Worm (Caenorhabditis elegans) whole organism, L1 larva: Measurements from ENCODE around the gene nmat-1.
A peak's percentile ranks its signal among the peaks of the same experiment; 100 is the strongest.

Experiments
- C34B4.2 ChIP-seq: sonication (generic microtip); optimal IDR thresholded peaks from 2 replicates; lab custom pipeline; 2017; ENCODE audit warnings: mild to moderate bottlenecking, missing genetic modification characterization, missing compliant biosample characterization
- Y116A8C.19 ChIP-seq: sonication (generic microtip); optimal IDR thresholded peaks from 2 replicates; lab custom pipeline; 2016; ENCODE audit warnings: missing compliant biosample characterization, missing genetic modification characterization, borderline replicate concordance
- alr-1 ChIP-seq: fragments of 200-800 bp; sonication (Bioruptor generic); optimal IDR thresholded peaks from 2 replicates; lab custom pipeline; 2018; ENCODE audit warnings: borderline replicate concordance, mild to moderate bottlenecking, missing genetic modification characterization, missing compliant biosample characterization
- aly-2 ChIP-seq: fragments of 150-350 bp; optimal IDR thresholded peaks from 2 replicates; lab custom pipeline; 2014; ENCODE audit warnings: missing biosample characterization, missing genetic modification characterization
- blmp-1 ChIP-seq: fragments of 150-350 bp; optimal IDR thresholded peaks from 2 replicates; lab custom pipeline; 2014; ENCODE audit warnings: missing biosample characterization, missing genetic modification characterization
- ceh-82 ChIP-seq, 3 experiments: fragments of 150-350 bp in 1 of 3; sonication (generic microtip) in 2 of 3; optimal IDR thresholded peaks; 2 replicates each; lab custom pipeline; 2014 to 2017; ENCODE audit warnings: missing biosample characterization in 3 of 3, missing genetic modification characterization in 3 of 3
- ceh-88 ChIP-seq: fragments of 200-800 bp; sonication (Bioruptor generic); IDR thresholded peaks from 2 replicates; pipeline ENCODE4 v1.3.6; 2022; ENCODE audit warnings: missing genetic modification characterization, missing compliant biosample characterization
- ceh-90 ChIP-seq: sonication (generic microtip); optimal IDR thresholded peaks from 2 replicates; lab custom pipeline; 2016; ENCODE audit warnings: missing genetic modification characterization, missing compliant biosample characterization
- dsc-1 ChIP-seq: sonication (generic microtip); optimal IDR thresholded peaks from 2 replicates; lab custom pipeline; 2016; ENCODE audit warnings: mild to moderate bottlenecking, missing genetic modification characterization, missing compliant biosample characterization
- efl-1 ChIP-seq, 4 experiments: fragments of 150-350 bp; optimal IDR thresholded peaks in 3 of 4; peaks in 1 of 4; 1 replicate in 1 of 4; 2 replicates in 3 of 4; lab custom pipeline; 2014; ENCODE audit warnings: missing biosample characterization in 2 of 4, missing genetic modification characterization in 2 of 4, missing genetic modification reagents in 2 of 4
- egl-27 ChIP-seq, 2 experiments: fragments of 150-350 bp in 1 of 2; sonication (generic microtip); optimal IDR thresholded peaks; 3 replicates each; lab custom pipeline; 2017 to 2018; ENCODE audit warnings: missing biosample characterization in 2 of 2, missing genetic modification characterization in 2 of 2, missing genetic modification reagents in 2 of 2
- elt-2 ChIP-seq: sonication (generic microtip); optimal IDR thresholded peaks from 2 replicates; lab custom pipeline; 2016; ENCODE audit warnings: missing genetic modification characterization, mild to moderate bottlenecking, inconsistent platforms, missing compliant biosample characterization, missing genetic modification reagents
- elt-3 ChIP-seq, 6 experiments: fragments of 150-350 bp in 1 of 6; sonication (generic microtip); optimal IDR thresholded peaks; 2 replicates each; lab custom pipeline; 2017 to 2018; ENCODE audit warnings: missing biosample characterization in 6 of 6, missing genetic modification characterization in 6 of 6, inconsistent platforms in 1 of 6
- fkh-10 ChIP-seq: sonication (generic microtip); optimal IDR thresholded peaks from 2 replicates; lab custom pipeline; 2017; ENCODE audit warnings: missing biosample characterization, missing genetic modification reagents, missing genetic modification characterization
- fkh-4 ChIP-seq: sonication (generic microtip); optimal IDR thresholded peaks from 2 replicates; lab custom pipeline; 2016; ENCODE audit warnings: missing compliant biosample characterization, missing genetic modification characterization, borderline replicate concordance
- fkh-8 ChIP-seq: sonication (generic microtip); optimal IDR thresholded peaks from 2 replicates; lab custom pipeline; 2016; ENCODE audit warnings: mild to moderate bottlenecking, missing genetic modification characterization, missing compliant biosample characterization
- fos-1 ChIP-seq: fragments of 150-350 bp; optimal IDR thresholded peaks from 2 replicates; lab custom pipeline; 2014; ENCODE audit warnings: missing biosample characterization, missing genetic modification characterization
- grh-1 ChIP-seq: fragments of 200-800 bp; sonication (Bioruptor generic); IDR thresholded peaks from 2 replicates; pipeline ENCODE4 v1.3.6; 2022; ENCODE audit warnings: missing genetic modification reagents, missing genetic modification characterization, missing compliant biosample characterization
- irx-1 ChIP-seq: sonication (generic microtip); optimal IDR thresholded peaks from 2 replicates; lab custom pipeline; 2016; ENCODE audit warnings: missing genetic modification characterization, missing compliant biosample characterization
- jun-1 ChIP-seq: fragments of 150-350 bp; optimal IDR thresholded peaks from 2 replicates; lab custom pipeline; 2014; ENCODE audit warnings: missing biosample characterization, missing genetic modification reagents, missing genetic modification characterization
- lin-13 ChIP-seq: fragments of 150-350 bp; optimal IDR thresholded peaks from 2 replicates; lab custom pipeline; 2014; ENCODE audit warnings: missing biosample characterization, missing genetic modification reagents, missing genetic modification characterization
- lin-14 ChIP-seq: fragments of 200-800 bp; sonication (Bioruptor generic); optimal IDR thresholded peaks from 2 replicates; lab custom pipeline; 2018; ENCODE audit warnings: mild to moderate bottlenecking, missing genetic modification characterization, moderate library complexity, missing compliant biosample characterization
- lin-15B ChIP-seq: fragments of 150-350 bp; sonication (generic microtip); optimal IDR thresholded peaks from 3 replicates; lab custom pipeline; 2014; ENCODE audit warnings: missing biosample characterization, missing genetic modification characterization
- lin-35 ChIP-seq, 2 experiments: fragments of 150-350 bp; optimal IDR thresholded peaks; 2 replicates each; lab custom pipeline; 2014; ENCODE audit warnings: missing biosample characterization in 2 of 2, missing genetic modification characterization in 2 of 2, missing genetic modification reagents in 2 of 2
- lin-39 ChIP-seq: fragments of 150-350 bp; optimal IDR thresholded peaks from 2 replicates; lab custom pipeline; 2014; ENCODE audit warnings: missing biosample characterization, missing genetic modification reagents, missing genetic modification characterization
- lsy-2 ChIP-seq, 2 experiments: fragments of 150-350 bp; optimal IDR thresholded peaks; 2 replicates each; lab custom pipeline; 2014; ENCODE audit warnings: missing biosample characterization in 2 of 2, missing genetic modification characterization in 2 of 2
- mdl-1 ChIP-seq, 2 experiments: fragments of 150-350 bp; optimal IDR thresholded peaks; 2 replicates each; lab custom pipeline; 2014 to 2017; ENCODE audit warnings: missing biosample characterization in 2 of 2, missing genetic modification characterization in 2 of 2, inconsistent platforms in 1 of 2
- mep-1 ChIP-seq: fragments of 150-350 bp; optimal IDR thresholded peaks from 2 replicates; lab custom pipeline; 2014; ENCODE audit warnings: missing biosample characterization, missing genetic modification characterization
- nhr-12 ChIP-seq: sonication (generic microtip); optimal IDR thresholded peaks from 2 replicates; lab custom pipeline; 2017; ENCODE audit warnings: missing biosample characterization, missing genetic modification characterization
- nhr-237 ChIP-seq: fragments of 150-350 bp; optimal IDR thresholded peaks from 2 replicates; lab custom pipeline; 2014; ENCODE audit warnings: missing biosample characterization, missing genetic modification characterization
- nhr-28 ChIP-seq: fragments of 150-350 bp; optimal IDR thresholded peaks from 2 replicates; lab custom pipeline; 2014; ENCODE audit warnings: missing biosample characterization, missing genetic modification characterization
- nhr-47 ChIP-seq: sonication (generic microtip); optimal IDR thresholded peaks from 2 replicates; lab custom pipeline; 2016; ENCODE audit warnings: mild to moderate bottlenecking, missing genetic modification characterization, moderate library complexity, missing compliant biosample characterization
- nhr-76 ChIP-seq: sonication (generic microtip); optimal IDR thresholded peaks from 2 replicates; lab custom pipeline; 2017; ENCODE audit warnings: missing biosample characterization, missing genetic modification characterization
- nhr-77 ChIP-seq: fragments of 150-350 bp; optimal IDR thresholded peaks from 2 replicates; lab custom pipeline; 2014; ENCODE audit warnings: missing biosample characterization, missing genetic modification characterization
- nhr-84 ChIP-seq: sonication (generic microtip); optimal IDR thresholded peaks from 2 replicates; lab custom pipeline; 2017; ENCODE audit warnings: missing biosample characterization, missing genetic modification characterization
- nhr-85 ChIP-seq: sonication (generic microtip); peaks from one replicate; lab custom pipeline; 2016; ENCODE audit warnings: missing genetic modification characterization, inconsistent platforms, missing compliant biosample characterization
- nhr-90 ChIP-seq: sonication (generic microtip); optimal IDR thresholded peaks from 2 replicates; lab custom pipeline; 2016; ENCODE audit warnings: mild to moderate bottlenecking, missing genetic modification characterization, missing compliant biosample characterization; ENCODE audit not compliant: poor library complexity
- pag-3 ChIP-seq: sonication (generic microtip); optimal IDR thresholded peaks from 2 replicates; lab custom pipeline; 2017; ENCODE audit warnings: missing genetic modification characterization, mild to moderate bottlenecking, missing compliant biosample characterization, antibody characterized with exemption, borderline replicate concordance; ENCODE audit not compliant: insufficient read depth
- snu-23 ChIP-seq: sonication (generic microtip); optimal IDR thresholded peaks from 2 replicates; lab custom pipeline; 2016; ENCODE audit warnings: missing genetic modification characterization, missing compliant biosample characterization
- swsn-7 ChIP-seq: sonication (generic microtip); optimal IDR thresholded peaks from 2 replicates; lab custom pipeline; 2016; ENCODE audit warnings: missing genetic modification characterization, missing compliant biosample characterization
- tlp-1 ChIP-seq: fragments of 150-350 bp; optimal IDR thresholded peaks from 2 replicates; lab custom pipeline; 2014; ENCODE audit warnings: missing biosample characterization, missing genetic modification characterization
- unc-130 ChIP-seq: fragments of 150-350 bp; optimal IDR thresholded peaks from 2 replicates; lab custom pipeline; 2017; ENCODE audit warnings: missing biosample characterization, missing genetic modification characterization, inconsistent platforms
- unc-98 ChIP-seq: fragments of 200-800 bp; sonication (Bioruptor generic); IDR thresholded peaks from 2 replicates; pipeline ENCODE4 v1.3.6; 2022; ENCODE audit warnings: missing genetic modification characterization, missing compliant biosample characterization
- vab-15 ChIP-seq: sonication (generic microtip); optimal IDR thresholded peaks from 2 replicates; lab custom pipeline; 2017; ENCODE audit warnings: missing genotype, mild to moderate bottlenecking, missing genetic modification characterization, missing compliant biosample characterization
- xbp-1 ChIP-seq: sonication (generic microtip); optimal IDR thresholded peaks from 2 replicates; lab custom pipeline; 2016; ENCODE audit warnings: missing genetic modification characterization, missing compliant biosample characterization
- zag-1 ChIP-seq: fragments of 150-350 bp; optimal IDR thresholded peaks from 2 replicates; lab custom pipeline; 2014; ENCODE audit warnings: missing biosample characterization, missing genetic modification characterization
- ztf-11 ChIP-seq, 2 experiments: sonication (generic microtip); optimal IDR thresholded peaks; 2 replicates each; lab custom pipeline; 2016 to 2017; ENCODE audit warnings: missing genetic modification characterization in 2 of 2, missing biosample characterization in 1 of 2, missing compliant biosample characterization in 1 of 2
- ztf-4 ChIP-seq: fragments of 150-350 bp; optimal IDR thresholded peaks from 2 replicates; lab custom pipeline; 2014; ENCODE audit warnings: missing biosample characterization, missing genetic modification characterization

The nmat-1 gene

ce11 chrX:11971323-11971722 lies 46.5 kb downstream of the nmat-1 start:
- TF ChIP-seq swsn-7 (tag; lab: Kevin White, UChicago) (no peak), vab-15 (tag; lab: Kevin White, UChicago) (no peak), nhr-84 (tag; lab: Kevin White, UChicago) (no peak), nhr-12 (no peak), zag-1 (tag; lab: Kevin White, UChicago) (no peak), mep-1 (tag; lab: Kevin White, UChicago) (no peak), egl-27 (tag; optimal IDR thresholded peaks at IDR 0.05; lab: Kevin White, UChicago) (no peak), fkh-4 (no peak), dsc-1 (no peak), pag-3 (no peak), nhr-90 (no peak), unc-130 (tag; lab: Kevin White, UChicago) (no peak)

- TF ChIP-seq fkh-8 (tag; lab: Kevin White, UChicago) (no peak), nhr-85 (tag; lab: Kevin White, UChicago) (peak; percentile 60), efl-1 (optimal IDR thresholded peaks at IDR 0.05; lab: Kevin White, UChicago) (no peak), efl-1 (GFP tag; optimal IDR thresholded peaks at IDR 0.05 in 1 of 2; lab: Kevin White, UChicago) (peak in 1 of 2 experiments; percentile 19), ztf-4 (tag; lab: Kevin White, UChicago) (no peak)
- TF ChIP-seq, all 84 proteins: peak for 2
Observed at ce11 chrX:11969554-11969953, 48.3 kb downstream of the nmat-1 start.

ce11 chrX:11969085-11969484 lies 48.8 kb downstream of the nmat-1 start:
- TF ChIP-seq ceh-82 (tag; optimal IDR thresholded peaks at IDR 0.05; lab: Kevin White, UChicago), result no peak
- TF ChIP-seq lin-14 (GFP tag; lab: Kevin White, UChicago), result peak; percentile 26
- no peak for TF ChIP-seq nhr-84 (tag; lab: Kevin White, UChicago)
- no peak for TF ChIP-seq irx-1 (tag; lab: Kevin White, UChicago)
- TF ChIP-seq Y116A8C.19 (tag; lab: Kevin White, UChicago), result no peak
- TF ChIP-seq aly-2 (tag; lab: Kevin White, UChicago), result no peak
- TF ChIP-seq nhr-47 (tag; lab: Kevin White, UChicago), result peak; percentile 27
- TF ChIP-seq ceh-88 (GFP tag; lab: Robert Waterston, UW), result no peak
- TF ChIP-seq lin-13, result no peak
- no peak for TF ChIP-seq nhr-76 (tag; lab: Kevin White, UChicago)
- no peak for TF ChIP-seq C34B4.2 (tag; lab: Kevin White, UChicago)
- no peak for TF ChIP-seq unc-98 (GFP tag; lab: Robert Waterston, UW)
- no peak for TF ChIP-seq lsy-2 (tag; optimal IDR thresholded peaks at IDR 0.05; lab: Kevin White, UChicago)
- TF ChIP-seq fkh-8 (tag; lab: Kevin White, UChicago), result peak; percentile 81
- peak; percentile 77 for TF ChIP-seq dsc-1
- TF ChIP-seq tlp-1, result no peak
- peak; percentile 1 for TF ChIP-seq mep-1 (tag; lab: Kevin White, UChicago)
- no peak for TF ChIP-seq efl-1 (optimal IDR thresholded peaks at IDR 0.05; lab: Kevin White, UChicago)
- no peak for TF ChIP-seq efl-1 (GFP tag; optimal IDR thresholded peaks at IDR 0.05 in 1 of 2; lab: Kevin White, UChicago)
- TF ChIP-seq alr-1, result no peak
- TF ChIP-seq egl-27 (tag; optimal IDR thresholded peaks at IDR 0.05; lab: Kevin White, UChicago), result no peak
- TF ChIP-seq xbp-1 (tag; lab: Kevin White, UChicago), result peak; percentile 0
- TF ChIP-seq jun-1 (tag; lab: Kevin White, UChicago), result no peak
- TF ChIP-seq lin-39, result no peak
- no peak for TF ChIP-seq fkh-10 (GFP tag; lab: Kevin White, UChicago)
- TF ChIP-seq nhr-77, result no peak
- no peak for TF ChIP-seq nhr-90
- peak; percentile 4 for TF ChIP-seq blmp-1
- no peak for TF ChIP-seq lin-15B (tag; lab: Kevin White, UChicago)
- no peak for TF ChIP-seq elt-3 (tag; optimal IDR thresholded peaks at IDR 0.05; lab: Kevin White, UChicago)
- peak; percentile 4 for TF ChIP-seq snu-23 (GFP tag; lab: Kevin White, UChicago)
- TF ChIP-seq pag-3, result no peak
- no peak for TF ChIP-seq ztf-11 (tag; optimal IDR thresholded peaks at IDR 0.05; lab: Kevin White, UChicago)
- TF ChIP-seq nhr-28 (tag; lab: Kevin White, UChicago), result no peak
- no peak for TF ChIP-seq grh-1 (GFP tag; lab: Robert Waterston, UW)
- TF ChIP-seq nhr-237, result peak; percentile 19
- TF ChIP-seq ztf-4 (tag; lab: Kevin White, UChicago), result no peak
- no peak for TF ChIP-seq mdl-1 (tag; optimal IDR thresholded peaks at IDR 0.05; lab: Kevin White, UChicago)
- TF ChIP-seq elt-2 (tag; lab: Kevin White, UChicago), result no peak
- TF ChIP-seq lin-35 (GFP tag; optimal IDR thresholded peaks at IDR 0.05; lab: Kevin White, UChicago), result no peak
- TF ChIP-seq ceh-90, result no peak
- TF ChIP-seq fos-1, result no peak
